Fruit fly (Drosophila melanogaster): Measurements from ENCODE around the gene CG32817.

Gene CG32817

DNA sequence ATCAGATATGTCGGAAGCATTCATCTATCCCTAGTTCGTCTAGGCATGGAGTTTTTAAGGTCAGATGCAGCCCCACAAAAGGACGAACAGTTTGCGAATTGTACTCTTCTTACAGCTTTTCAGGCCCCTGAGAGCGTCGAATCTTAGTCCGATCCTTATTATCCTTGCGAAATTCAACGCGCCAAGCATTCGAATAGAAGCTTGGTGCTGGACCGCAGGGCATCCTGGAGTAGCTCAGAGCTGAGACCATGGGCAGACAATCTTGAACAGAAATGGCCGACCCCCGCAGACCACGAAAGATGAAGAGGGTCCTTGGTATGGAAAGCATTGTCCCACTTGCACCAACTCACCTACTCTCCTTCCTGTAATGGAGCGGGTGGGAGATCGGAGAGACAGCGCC, at the start of gene CG32817:
CG32817 (plus strand) TSS at position 301 of the 400 bp plus-strand sequence.
- TF ChIP-seq br (GFP tag; optimal IDR thresholded peaks at IDR 0.05), result no peak
- no peak for TF ChIP-seq sv (GFP tag; optimal IDR thresholded peaks at IDR 0.05)
- TF ChIP-seq rgr (GFP tag; optimal IDR thresholded peaks at IDR 0.05), result no peak
- no peak for TF ChIP-seq N (GFP tag; optimal IDR thresholded peaks at IDR 0.05)
- TF ChIP-seq Abd-B (GFP tag; optimal IDR thresholded peaks at IDR 0.05), result no peak
- no peak for TF ChIP-seq dmrt93B (GFP tag; optimal IDR thresholded peaks at IDR 0.05)
- TF ChIP-seq Mio (GFP tag; optimal IDR thresholded peaks at IDR 0.05), result no peak

DNA sequence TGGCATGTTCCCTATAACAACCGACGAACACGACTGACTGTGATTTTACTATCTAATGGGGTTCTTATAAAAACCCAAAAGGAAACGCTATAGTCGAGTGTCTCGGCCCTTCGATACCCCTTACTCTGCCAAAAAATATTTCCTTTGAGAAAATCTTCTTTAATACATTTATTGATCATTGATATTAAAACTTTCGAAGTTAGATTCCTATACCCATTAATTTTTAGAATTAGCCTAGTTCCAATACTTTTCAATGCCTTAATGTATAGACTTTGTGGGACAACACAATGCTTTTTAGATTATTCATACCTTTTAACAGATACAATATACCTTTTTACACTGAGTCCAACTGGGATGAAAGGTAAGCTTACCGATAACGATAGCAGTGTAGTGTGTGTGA, 41.5 kb upstream of the CG32817 start, which contains the start of gene Pgcl:
Pgcl (minus strand) TSS at position 45 of the 400 bp plus-strand sequence.
- TF ChIP-seq usp (GFP tag; optimal IDR thresholded peaks at IDR 0.05) (no peak), Abd-B (GFP tag; optimal IDR thresholded peaks at IDR 0.05) (no peak), fru (GFP tag; optimal IDR thresholded peaks at IDR 0.05) (no peak), Rel (GFP tag; optimal IDR thresholded peaks at IDR 0.05) (no peak), Rel (tag; optimal IDR thresholded peaks at IDR 0.05) (no peak), dsf (GFP tag; optimal IDR thresholded peaks at IDR 0.05; ENCODE audit: borderline replicate concordance) (no peak), Hr83 (GFP tag; optimal IDR thresholded peaks at IDR 0.05; ENCODE audit: poor library complexity, severe bottlenecking) (no peak)

dm6 chrX:441295-441694, 37.6 kb upstream of the CG32817 start:
- TF ChIP-seq h (GFP tag; optimal IDR thresholded peaks at IDR 0.05), result peak; percentile 19
- TF ChIP-seq HLH106 (tag; optimal IDR thresholded peaks at IDR 0.05), result peak; percentile 28
- no peak for TF ChIP-seq br (GFP tag; optimal IDR thresholded peaks at IDR 0.05)
- no peak for TF ChIP-seq GATAd (GFP tag; optimal IDR thresholded peaks at IDR 0.05)
- no peak for TF ChIP-seq sage (GFP tag; optimal IDR thresholded peaks at IDR 0.05)
- no peak for TF ChIP-seq brk (GFP tag; optimal IDR thresholded peaks at IDR 0.05)
- no peak for TF ChIP-seq psq (GFP tag; optimal IDR thresholded peaks at IDR 0.05)
- TF ChIP-seq woc (GFP tag; optimal IDR thresholded peaks at IDR 0.05), result peak; percentile 43
- TF ChIP-seq Sp1 (GFP tag; optimal IDR thresholded peaks at IDR 0.05), result peak; percentile 25
- TF ChIP-seq fru (GFP tag; optimal IDR thresholded peaks at IDR 0.05), result peak; percentile 57
- TF ChIP-seq Dfd (GFP tag; optimal IDR thresholded peaks at IDR 0.05), result no peak
- no peak for TF ChIP-seq dmrt93B (GFP tag; optimal IDR thresholded peaks at IDR 0.05)
- TF ChIP-seq N (GFP tag; optimal IDR thresholded peaks at IDR 0.05), result no peak
- no peak for TF ChIP-seq Hr78 (GFP tag; optimal IDR thresholded peaks at IDR 0.05)
- peak in 1 of 2 experiments; percentile 37 for TF ChIP-seq foxo (GFP tag; optimal IDR thresholded peaks at IDR 0.05)
- TF ChIP-seq Jra (GFP tag; optimal IDR thresholded peaks at IDR 0.05), result no peak
- peak; percentile 28 for TF ChIP-seq ey (GFP tag; optimal IDR thresholded peaks at IDR 0.05)
- TF ChIP-seq Hr83 (GFP tag; optimal IDR thresholded peaks at IDR 0.05; ENCODE audit: poor library complexity, severe bottlenecking), result no peak

DNA sequence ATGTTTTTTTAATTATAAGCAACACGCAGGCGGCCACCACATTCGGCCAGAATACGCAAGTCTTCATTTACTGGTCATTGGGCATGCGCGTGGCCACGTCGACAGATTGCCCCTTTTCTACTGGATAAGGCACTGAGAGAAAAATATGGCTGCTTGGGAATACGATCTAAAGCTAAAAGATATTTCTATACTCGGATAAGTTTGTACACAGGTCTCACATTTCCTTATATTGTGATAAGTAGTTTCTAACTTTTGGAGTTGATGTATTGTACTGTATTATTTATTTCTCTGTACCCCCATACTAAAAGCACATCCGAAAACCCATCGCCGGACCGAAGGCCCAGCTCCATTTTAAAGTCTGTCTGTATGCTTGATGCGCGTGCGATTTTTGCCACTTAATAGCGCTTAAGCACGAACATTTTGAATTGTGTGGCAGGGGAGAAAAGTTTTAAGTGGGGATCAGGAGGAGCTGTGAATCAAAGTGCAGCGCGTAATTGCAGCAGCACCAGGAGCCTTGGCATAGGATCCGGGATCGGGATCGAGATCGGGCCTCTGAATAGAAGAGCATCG, 34.8 kb upstream of the CG32817 start:
- TF ChIP-seq sv (GFP tag; optimal IDR thresholded peaks at IDR 0.05) (no peak), Abd-B (GFP tag; optimal IDR thresholded peaks at IDR 0.05) (no peak), psq (GFP tag; optimal IDR thresholded peaks at IDR 0.05) (peak; percentile 37), dmrt93B (GFP tag; optimal IDR thresholded peaks at IDR 0.05) (peak; percentile 33), foxo (GFP tag; optimal IDR thresholded peaks at IDR 0.05) (peak in 1 of 2 experiments; percentile 70), sage (GFP tag; optimal IDR thresholded peaks at IDR 0.05) (peak; percentile 23), woc (GFP tag; optimal IDR thresholded peaks at IDR 0.05) (peak; percentile 54), ey (GFP tag; optimal IDR thresholded peaks at IDR 0.05) (peak; percentile 68), Hnf4 (GFP tag; optimal IDR thresholded peaks at IDR 0.05) (peak; percentile 60), dl (GFP tag; optimal IDR thresholded peaks at IDR 0.05; ENCODE audit: insufficient read depth in 1 of 2, partially characterized antibody in 2 of 2) (no peak), br (GFP tag; optimal IDR thresholded peaks at IDR 0.05) (peak; percentile 66), OdsH (GFP tag; optimal IDR thresholded peaks at IDR 0.05) (peak; percentile 69), CG32264 (GFP tag; optimal IDR thresholded peaks at IDR 0.05) (no peak), Vsx2 (GFP tag; optimal IDR thresholded peaks at IDR 0.05; ENCODE audit: partially characterized antibody) (no peak), lola (GFP tag; optimal IDR thresholded peaks at IDR 0.05) (no peak), Mio (GFP tag; optimal IDR thresholded peaks at IDR 0.05) (no peak), fru (GFP tag; optimal IDR thresholded peaks at IDR 0.05) (peak; percentile 68), Myc (optimal IDR thresholded peaks at IDR 0.05) (no peak), Sp1 (GFP tag; optimal IDR thresholded peaks at IDR 0.05) (peak; percentile 50), brk (GFP tag; optimal IDR thresholded peaks at IDR 0.05) (peak; percentile 33), Hr78 (GFP tag; optimal IDR thresholded peaks at IDR 0.05) (no peak), N (GFP tag; optimal IDR thresholded peaks at IDR 0.05) (no peak), dsf (GFP tag; optimal IDR thresholded peaks at IDR 0.05; ENCODE audit: borderline replicate concordance) (no peak), rgr (GFP tag; optimal IDR thresholded peaks at IDR 0.05) (peak; percentile 64), HLH106 (tag; optimal IDR thresholded peaks at IDR 0.05) (peak; percentile 58), h (GFP tag; optimal IDR thresholded peaks at IDR 0.05) (peak; percentile 77), CrebA (GFP tag; optimal IDR thresholded peaks at IDR 0.05; ENCODE audit: borderline replicate concordance) (no peak), jim (GFP tag; optimal IDR thresholded peaks at IDR 0.05) (no peak), Dfd (GFP tag; optimal IDR thresholded peaks at IDR 0.05) (no peak), tai (GFP tag; optimal IDR thresholded peaks at IDR 0.05) (peak; percentile 49), Hr83 (GFP tag; optimal IDR thresholded peaks at IDR 0.05; ENCODE audit: poor library complexity, severe bottlenecking) (no peak)
